Worm (Caenorhabditis elegans) whole organism, mixed stage, embryonic: ENCODE measurements around the gene tag-294.

ENCODE experiments used
- M03D4.4 ChIP-seq: sonication (generic microtip); optimal IDR thresholded peaks from 2 replicates; lab custom pipeline; 2017; ENCODE audit warnings: mild to moderate bottlenecking, missing genetic modification characterization, missing compliant biosample characterization
- blmp-1 ChIP-seq: fragments of 150-350 bp; optimal IDR thresholded peaks from 2 replicates; lab custom pipeline; 2014; ENCODE audit warnings: missing biosample characterization, missing genetic modification characterization
- ceh-39 ChIP-seq: fragments of 150-350 bp; optimal IDR thresholded peaks from 2 replicates; lab custom pipeline; 2014; ENCODE audit warnings: missing biosample characterization, missing genetic modification characterization
- ceh-43 ChIP-seq: fragments of 200-800 bp; sonication (Bioruptor generic); optimal IDR thresholded peaks from 2 replicates; lab custom pipeline; 2018; ENCODE audit warnings: mild to moderate bottlenecking, missing genetic modification characterization, moderate library complexity, missing compliant biosample characterization
- ceh-83 ChIP-seq: fragments of 200-800 bp; sonication (Bioruptor generic); optimal IDR thresholded peaks from 2 replicates; lab custom pipeline; 2018; ENCODE audit warnings: mild to moderate bottlenecking, missing genetic modification characterization, missing compliant biosample characterization
- ces-1 ChIP-seq: fragments of 150-350 bp; optimal IDR thresholded peaks from 2 replicates; lab custom pipeline; 2014; ENCODE audit warnings: missing biosample characterization, missing genetic modification reagents, missing genetic modification characterization
- cnd-1 ChIP-seq: fragments of 200-800 bp; sonication (Bioruptor generic); optimal IDR thresholded peaks from 2 replicates; lab custom pipeline; 2018; ENCODE audit warnings: mild to moderate bottlenecking, missing genetic modification characterization, missing compliant biosample characterization
- drap-1 ChIP-seq: fragments of 200-800 bp; sonication (Bioruptor generic); optimal IDR thresholded peaks from 3 replicates; lab custom pipeline; 2018; ENCODE audit warnings: mild to moderate bottlenecking, missing genetic modification characterization, missing compliant biosample characterization
- elt-1 ChIP-seq: sonication (generic microtip); optimal IDR thresholded peaks from 2 replicates; lab custom pipeline; 2017; ENCODE audit warnings: missing genetic modification characterization, mild to moderate bottlenecking, missing compliant biosample characterization, antibody characterized with exemption, moderate library complexity, borderline replicate concordance; ENCODE audit not compliant: insufficient read depth
- elt-3 ChIP-seq: fragments of 150-350 bp; optimal IDR thresholded peaks from 2 replicates; lab custom pipeline; 2014; ENCODE audit warnings: missing biosample characterization, missing genetic modification characterization
- flh-1 ChIP-seq: fragments of 200-800 bp; sonication (Bioruptor generic); optimal IDR thresholded peaks from 2 replicates; lab custom pipeline; 2018; ENCODE audit warnings: mild to moderate bottlenecking, missing genetic modification characterization, moderate library complexity, missing compliant biosample characterization
- ham-2 ChIP-seq: fragments of 200-800 bp; sonication (Bioruptor generic); optimal IDR thresholded peaks from 2 replicates; lab custom pipeline; 2018; ENCODE audit warnings: mild to moderate bottlenecking, missing genetic modification characterization, missing compliant biosample characterization
- hlh-1 ChIP-seq: fragments of 150-350 bp; optimal IDR thresholded peaks from 2 replicates; lab custom pipeline; 2014; ENCODE audit warnings: missing biosample characterization, missing genetic modification reagents, missing genetic modification characterization
- lin-13 ChIP-seq: fragments of 150-350 bp; optimal IDR thresholded peaks from 2 replicates; lab custom pipeline; 2014; ENCODE audit warnings: missing biosample characterization, missing genetic modification characterization
- lin-32 ChIP-seq: fragments of 200-800 bp; sonication (Bioruptor generic); optimal IDR thresholded peaks from 2 replicates; lab custom pipeline; 2018; ENCODE audit warnings: mild to moderate bottlenecking, missing genetic modification characterization, missing compliant biosample characterization
- mab-5 ChIP-seq: fragments of 150-350 bp; optimal IDR thresholded peaks from 2 replicates; lab custom pipeline; 2014; ENCODE audit warnings: missing biosample characterization, missing genetic modification characterization
- mep-1 ChIP-seq: fragments of 150-350 bp; optimal IDR thresholded peaks from 2 replicates; lab custom pipeline; 2017; ENCODE audit warnings: missing biosample characterization, missing genetic modification reagents, missing genetic modification characterization, inconsistent platforms
- mls-2 ChIP-seq: sonication (generic microtip); optimal IDR thresholded peaks from 2 replicates; lab custom pipeline; 2016; ENCODE audit warnings: mild to moderate bottlenecking, missing genetic modification characterization, moderate library complexity, missing compliant biosample characterization
- nhr-12 ChIP-seq: fragments of 150-350 bp; optimal IDR thresholded peaks from 2 replicates; lab custom pipeline; 2014; ENCODE audit warnings: missing biosample characterization, missing genetic modification characterization
- nhr-237 ChIP-seq: fragments of 150-350 bp; optimal IDR thresholded peaks from 2 replicates; lab custom pipeline; 2014; ENCODE audit warnings: missing biosample characterization, missing genetic modification characterization
- nhr-28 ChIP-seq: fragments of 150-350 bp; optimal IDR thresholded peaks from 2 replicates; lab custom pipeline; 2014; ENCODE audit warnings: missing biosample characterization, missing genetic modification characterization
- nhr-76 ChIP-seq: sonication (generic microtip); optimal IDR thresholded peaks from 2 replicates; lab custom pipeline; 2017; ENCODE audit warnings: missing biosample characterization, missing genetic modification characterization
- pha-4 ChIP-seq: fragments of 150-350 bp; optimal IDR thresholded peaks from 2 replicates; lab custom pipeline; 2018; ENCODE audit warnings: missing biosample characterization, missing genetic modification reagents, missing genetic modification characterization
- sem-2 ChIP-seq: fragments of 200-800 bp; sonication (Bioruptor generic); optimal IDR thresholded peaks from 2 replicates; lab custom pipeline; 2018; ENCODE audit warnings: mild to moderate bottlenecking, missing genetic modification characterization, missing compliant biosample characterization
- sptf-1 ChIP-seq: sonication (generic microtip); optimal IDR thresholded peaks from 2 replicates; lab custom pipeline; 2017; ENCODE audit warnings: mild to moderate bottlenecking, missing genetic modification characterization, moderate library complexity, missing compliant biosample characterization
- tbx-8 ChIP-seq: fragments of 200-800 bp; sonication (Bioruptor generic); optimal IDR thresholded peaks from 2 replicates; lab custom pipeline; 2018; ENCODE audit warnings: mild to moderate bottlenecking, missing genetic modification characterization, moderate library complexity, missing compliant biosample characterization
- unc-120 ChIP-seq: sonication (generic microtip); optimal IDR thresholded peaks from 2 replicates; lab custom pipeline; 2017; ENCODE audit warnings: missing genetic modification characterization, missing compliant biosample characterization; ENCODE audit not compliant: poor library complexity, severe bottlenecking
- unc-39 ChIP-seq: fragments of 150-350 bp; optimal IDR thresholded peaks from 2 replicates; lab custom pipeline; 2014; ENCODE audit warnings: missing biosample characterization, missing genetic modification characterization
- unc-62 ChIP-seq: fragments of 150-350 bp; optimal IDR thresholded peaks from 2 replicates; lab custom pipeline; 2014; ENCODE audit warnings: missing biosample characterization, missing genetic modification reagents, missing genetic modification characterization
- zip-8 ChIP-seq: fragments of 150-350 bp; optimal IDR thresholded peaks from 2 replicates; lab custom pipeline; 2014; ENCODE audit warnings: missing biosample characterization, missing genetic modification characterization
- ztf-11 ChIP-seq: fragments of 150-350 bp; optimal IDR thresholded peaks from 2 replicates; lab custom pipeline; 2014; ENCODE audit warnings: missing biosample characterization, missing genetic modification characterization

The tag-294 gene

ce11 chrX:5743209-5743608, 20.0 kb downstream of the tag-294 start, which contains the start of gene gnrr-4:
Gene gnrr-4, minus strand, starts transcription at chrX:5743309.
- no peak for TF ChIP-seq nhr-237 (tag; lab: Kevin White, UChicago)
- no peak for TF ChIP-seq ztf-11 (tag; lab: Kevin White, UChicago)
- no peak for TF ChIP-seq cnd-1 (tag; lab: Kevin White, UChicago)
- no peak for TF ChIP-seq nhr-76 (tag; lab: Kevin White, UChicago)
- TF ChIP-seq lin-32 = no peak
- TF ChIP-seq drap-1 (GFP tag; lab: Kevin White, UChicago) = no peak
- no peak for TF ChIP-seq tbx-8 (GFP tag; lab: Kevin White, UChicago)

- TF ChIP-seq ceh-39 (tag; lab: Kevin White, UChicago) (no peak), elt-1 (tag; lab: Kevin White, UChicago) (no peak), nhr-237 (tag; lab: Kevin White, UChicago) (no peak), hlh-1 (tag; lab: Kevin White, UChicago) (no peak), mab-5 (tag; lab: Kevin White, UChicago) (no peak), unc-39 (tag; lab: Kevin White, UChicago) (no peak), unc-120 (tag; lab: Kevin White, UChicago) (no peak), elt-3 (no peak), pha-4 (tag; lab: Kevin White, UChicago) (no peak), mls-2 (tag; lab: Kevin White, UChicago) (no peak), ceh-83 (GFP tag; lab: Kevin White, UChicago) (no peak), mep-1 (tag; lab: Kevin White, UChicago) (no peak), sptf-1 (no peak), ces-1 (GFP tag; lab: Kevin White, UChicago) (no peak), sem-2 (no peak), nhr-28 (tag; lab: Kevin White, UChicago) (no peak), tbx-8 (GFP tag; lab: Kevin White, UChicago) (no peak)
- TF ChIP-seq, all 35 proteins: peak for 0
These were observed 29.4 kb downstream of the tag-294 start, which contains the start of gene rgs-6 for ce11 chrX:5733728-5734252. Gene rgs-6, minus strand, starts transcription at chrX:5733778.

- peak; percentile 30 for TF ChIP-seq M03D4.4
- no peak for TF ChIP-seq nhr-237 (tag; lab: Kevin White, UChicago)
- peak; percentile 19 for TF ChIP-seq mep-1 (tag; lab: Kevin White, UChicago)
- TF ChIP-seq mls-2 (tag; lab: Kevin White, UChicago) = peak; percentile 74
- TF ChIP-seq zip-8 (tag; lab: Kevin White, UChicago) = no peak
- TF ChIP-seq unc-62 (GFP tag; lab: Kevin White, UChicago) = peak; percentile 6
- TF ChIP-seq ceh-43 (GFP tag; lab: Kevin White, UChicago) = peak; percentile 16
- peak; percentile 24 for TF ChIP-seq lin-13 (tag; lab: Kevin White, UChicago)
- TF ChIP-seq drap-1 (GFP tag; lab: Kevin White, UChicago) = peak; percentile 19
- TF ChIP-seq elt-3 = no peak
- peak; percentile 35 for TF ChIP-seq sptf-1
- peak; percentile 65 for TF ChIP-seq ceh-83 (GFP tag; lab: Kevin White, UChicago)
- TF ChIP-seq ces-1 (GFP tag; lab: Kevin White, UChicago) = peak; percentile 62
These were observed 34.2 kb downstream of the tag-294 start for ce11 chrX:5728956-5729467.

ce11 chrX:5726160-5726559, 37.0 kb downstream of the tag-294 start:
- TF ChIP-seq unc-39 (tag; lab: Kevin White, UChicago) (no peak), ceh-39 (tag; lab: Kevin White, UChicago) (no peak), elt-1 (tag; lab: Kevin White, UChicago) (no peak), nhr-12 (no peak), mls-2 (tag; lab: Kevin White, UChicago) (no peak), ceh-43 (GFP tag; lab: Kevin White, UChicago) (no peak), ces-1 (GFP tag; lab: Kevin White, UChicago) (no peak), lin-32 (no peak), ham-2 (GFP tag; lab: Kevin White, UChicago) (no peak), flh-1 (GFP tag; lab: Kevin White, UChicago) (no peak)

- peak; percentile 91 for TF ChIP-seq ces-1 (GFP tag; lab: Kevin White, UChicago)
- TF ChIP-seq blmp-1 (tag; lab: Kevin White, UChicago) = no peak
- no peak for TF ChIP-seq sptf-1
- no peak for TF ChIP-seq mab-5 (tag; lab: Kevin White, UChicago)
- TF ChIP-seq lin-32 = no peak
- TF ChIP-seq, all 35 proteins: peak for 1
These were observed 38.6 kb downstream of the tag-294 start for ce11 chrX:5724544-5724943.
